Worm (Caenorhabditis elegans): Measurements from ENCODE around the gene Y66D12A.16.

Y66D12A.16 gene

ce11 chrIII:11523504-11524025 is at the start of gene Y66D12A.16, which contains the start of gene such-1:
Gene Y66D12A.16 (plus strand): TSS chrIII:11523554.
Gene such-1 (minus strand): TSS chrIII:11523759.
- no peak for TF ChIP-seq klf-2 (GFP tag; conservative IDR thresholded peaks at IDR 0.05)
- TF ChIP-seq ztf-23 (GFP tag; IDR thresholded peaks at IDR 0.05): no peak
- no peak for TF ChIP-seq med-1 (GFP tag; optimal IDR thresholded peaks at IDR 0.05; ENCODE audit: insufficient read depth)
- TF ChIP-seq flt-1 (GFP tag; IDR thresholded peaks at IDR 0.05): no peak
- TF ChIP-seq ref-1 (GFP tag; conservative IDR thresholded peaks at IDR 0.05): no peak
- no peak for TF ChIP-seq cog-1 (tag; optimal IDR thresholded peaks at IDR 0.05)
- TF ChIP-seq ztf-29 (GFP tag; IDR thresholded peaks at IDR 0.05): no peak
- TF ChIP-seq tab-1 (GFP tag; IDR thresholded peaks at IDR 0.05): no peak
- no peak for TF ChIP-seq T22C8.4 (GFP tag; IDR thresholded peaks at IDR 0.05)

DNA sequence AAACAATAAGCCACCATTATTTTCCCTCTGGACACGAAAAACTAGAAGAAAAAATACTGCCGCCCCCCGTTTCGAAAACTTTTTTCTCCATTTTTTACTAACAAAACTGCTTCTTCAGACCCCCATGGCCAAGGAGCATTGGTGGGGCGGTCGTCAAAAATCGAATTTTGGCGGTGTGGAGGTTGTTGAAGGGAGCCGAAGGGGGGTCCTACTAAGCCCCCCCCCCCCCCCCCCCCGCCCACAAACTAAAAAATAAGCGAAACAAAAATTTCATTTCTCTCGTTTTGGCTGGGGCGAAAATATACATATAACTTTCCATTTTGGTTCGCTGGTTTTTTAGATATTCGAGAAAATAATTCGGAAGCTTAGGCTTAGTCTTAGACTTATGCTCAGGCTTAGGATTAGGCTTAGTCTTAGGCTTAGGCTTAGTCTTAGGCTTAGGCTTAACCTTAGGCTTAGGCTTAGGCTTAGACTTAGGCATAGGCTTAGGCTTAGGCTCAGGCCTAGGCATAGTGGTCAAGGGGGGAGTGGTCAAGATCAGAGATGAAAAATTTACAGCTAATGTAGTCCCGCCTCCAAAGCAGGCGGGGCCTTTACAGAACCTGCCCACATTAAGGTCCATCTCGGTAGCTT is 48.6 kb upstream of the Y66D12A.16 start:
- TF ChIP-seq cog-1 (tag; optimal IDR thresholded peaks at IDR 0.05) (no peak), ztf-23 (GFP tag; IDR thresholded peaks at IDR 0.05) (no peak), klf-2 (GFP tag; conservative IDR thresholded peaks at IDR 0.05) (no peak), ref-1 (GFP tag; conservative IDR thresholded peaks at IDR 0.05) (no peak)

DNA sequence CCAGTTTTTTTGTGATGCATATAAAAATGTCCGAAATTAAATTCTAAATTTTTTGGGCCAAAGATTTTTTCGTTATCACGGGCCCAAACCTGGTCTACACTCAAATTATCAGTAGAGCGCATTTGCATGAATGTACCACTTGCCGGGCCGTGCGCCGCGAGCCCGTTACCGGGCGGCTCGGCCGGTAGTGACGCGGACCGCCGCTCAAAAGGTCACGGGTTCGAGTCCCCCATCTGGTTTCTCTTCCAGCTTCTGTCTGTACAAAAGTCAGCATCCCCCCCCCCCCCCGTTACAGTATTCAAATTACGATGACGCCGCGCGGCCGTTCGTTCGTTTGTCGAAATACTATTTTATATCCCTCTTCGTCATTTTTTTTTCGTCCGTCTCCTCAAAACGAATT is 46.0 kb upstream of the Y66D12A.16 start:
- no peak for TF ChIP-seq ztf-23 (GFP tag; IDR thresholded peaks at IDR 0.05)
- TF ChIP-seq klf-2 (GFP tag; conservative IDR thresholded peaks at IDR 0.05): 0 out of 2 replicates have a peak, but pooled peaks have one; percentile 35

- no peak for TF ChIP-seq ztf-29 (GFP tag; IDR thresholded peaks at IDR 0.05)
- no peak for TF ChIP-seq ztf-23 (GFP tag; IDR thresholded peaks at IDR 0.05)
- TF ChIP-seq tab-1 (GFP tag; IDR thresholded peaks at IDR 0.05): no peak
- TF ChIP-seq cog-1 (tag; optimal IDR thresholded peaks at IDR 0.05): no peak
- no peak for TF ChIP-seq klf-2 (GFP tag; conservative IDR thresholded peaks at IDR 0.05)
- TF ChIP-seq flt-1 (GFP tag; IDR thresholded peaks at IDR 0.05): no peak
- no peak for TF ChIP-seq ref-1 (GFP tag; conservative IDR thresholded peaks at IDR 0.05)
- no peak for TF ChIP-seq med-1 (GFP tag; optimal IDR thresholded peaks at IDR 0.05; ENCODE audit: insufficient read depth)
- TF ChIP-seq T22C8.4 (GFP tag; IDR thresholded peaks at IDR 0.05): no peak
These were observed 44.6 kb upstream of the Y66D12A.16 start for ce11 chrIII:11478468-11479363.

ce11 chrIII:11481309-11481845 is 42.0 kb upstream of the Y66D12A.16 start:
- TF ChIP-seq tab-1 (GFP tag; IDR thresholded peaks at IDR 0.05) (no peak), klf-2 (GFP tag; conservative IDR thresholded peaks at IDR 0.05) (no peak), cog-1 (tag; optimal IDR thresholded peaks at IDR 0.05) (no peak), ref-1 (GFP tag; conservative IDR thresholded peaks at IDR 0.05) (no peak), ztf-23 (GFP tag; IDR thresholded peaks at IDR 0.05) (no peak), T22C8.4 (GFP tag; IDR thresholded peaks at IDR 0.05) (no peak), med-1 (GFP tag; optimal IDR thresholded peaks at IDR 0.05; ENCODE audit: insufficient read depth) (no peak), ztf-29 (GFP tag; IDR thresholded peaks at IDR 0.05) (no peak), flt-1 (GFP tag; IDR thresholded peaks at IDR 0.05) (no peak)

DNA sequence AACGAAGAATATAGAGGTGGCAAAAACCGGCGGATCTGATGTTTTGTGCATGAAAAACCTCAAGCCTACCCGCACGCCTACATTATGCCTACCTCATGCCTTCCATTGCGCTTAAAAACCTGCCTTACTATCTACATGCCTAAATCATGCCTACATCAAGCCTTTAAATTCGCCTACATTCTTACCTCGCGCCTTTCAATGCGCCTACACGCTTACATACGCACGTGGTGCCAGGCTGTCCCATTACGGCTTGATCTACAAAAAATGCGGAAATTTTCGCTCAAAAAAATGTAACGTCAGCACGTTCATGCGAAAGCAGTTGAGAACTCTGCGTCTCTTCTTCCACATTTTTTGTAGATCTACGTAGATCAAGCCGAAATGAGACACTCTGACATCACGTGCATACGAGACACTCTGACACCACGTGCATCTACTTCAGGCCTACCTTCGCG is 39.2 kb upstream of the Y66D12A.16 start, which contains the start of gene fbxa-220:
fbxa-220 (minus strand) TSS at position 51 of the 452 bp plus-strand sequence.
- TF ChIP-seq klf-2 (GFP tag; conservative IDR thresholded peaks at IDR 0.05) (no peak), ref-1 (GFP tag; conservative IDR thresholded peaks at IDR 0.05) (no peak), cog-1 (tag; optimal IDR thresholded peaks at IDR 0.05) (no peak), ztf-23 (GFP tag; IDR thresholded peaks at IDR 0.05) (no peak)

ce11 chrIII:11487245-11487644 is 36.1 kb upstream of the Y66D12A.16 start, which contains the start of gene popl-5:
Gene popl-5 (minus strand): TSS chrIII:11487345.
- TF ChIP-seq T22C8.4 (GFP tag; IDR thresholded peaks at IDR 0.05): no peak
- TF ChIP-seq ref-1 (GFP tag; conservative IDR thresholded peaks at IDR 0.05): no peak
- TF ChIP-seq klf-2 (GFP tag; conservative IDR thresholded peaks at IDR 0.05): no peak
- TF ChIP-seq tab-1 (GFP tag; IDR thresholded peaks at IDR 0.05): no peak
- TF ChIP-seq flt-1 (GFP tag; IDR thresholded peaks at IDR 0.05): no peak
- no peak for TF ChIP-seq ztf-23 (GFP tag; IDR thresholded peaks at IDR 0.05)
- TF ChIP-seq cog-1 (tag; optimal IDR thresholded peaks at IDR 0.05): no peak
- TF ChIP-seq ztf-29 (GFP tag; IDR thresholded peaks at IDR 0.05): no peak
- TF ChIP-seq med-1 (GFP tag; optimal IDR thresholded peaks at IDR 0.05; ENCODE audit: insufficient read depth): no peak

ce11 chrIII:11488662-11489349 is 34.5 kb upstream of the Y66D12A.16 start:
- no peak for TF ChIP-seq tab-1 (GFP tag; IDR thresholded peaks at IDR 0.05)
- TF ChIP-seq cog-1 (tag; optimal IDR thresholded peaks at IDR 0.05): no peak
- TF ChIP-seq T22C8.4 (GFP tag; IDR thresholded peaks at IDR 0.05): no peak
- no peak for TF ChIP-seq ztf-29 (GFP tag; IDR thresholded peaks at IDR 0.05)
- no peak for TF ChIP-seq ztf-23 (GFP tag; IDR thresholded peaks at IDR 0.05)
- no peak for TF ChIP-seq flt-1 (GFP tag; IDR thresholded peaks at IDR 0.05)
- TF ChIP-seq klf-2 (GFP tag; conservative IDR thresholded peaks at IDR 0.05): no peak
- TF ChIP-seq ref-1 (GFP tag; conservative IDR thresholded peaks at IDR 0.05): no peak
- TF ChIP-seq med-1 (GFP tag; optimal IDR thresholded peaks at IDR 0.05; ENCODE audit: insufficient read depth): no peak

ce11 chrIII:11489601-11490000 is 33.8 kb upstream of the Y66D12A.16 start:
- no peak for TF ChIP-seq ztf-29 (GFP tag; IDR thresholded peaks at IDR 0.05)
- TF ChIP-seq med-1 (GFP tag; optimal IDR thresholded peaks at IDR 0.05; ENCODE audit: insufficient read depth): no peak

Measured in whole organism, midembryonic.